Fruit fly (Drosophila melanogaster) whole organism, pupa: ENCODE data around the gene Kr-h2.

Source experiments
- CG10348 ChIP-seq: fragments of 200-800 bp; sonication (Bioruptor generic); IDR thresholded peaks from 2 replicates; pipeline ENCODE4 v1.3.6; 2022; ENCODE audit warnings: missing biosample characterization, missing genetic modification characterization
- CG12605 ChIP-seq: fragments of 200-800 bp; sonication (Bioruptor generic); IDR thresholded peaks from 2 replicates; pipeline ENCODE4 v1.3.6; 2022; ENCODE audit warnings: missing biosample characterization, missing genetic modification characterization
- CG13204 ChIP-seq: fragments of 200-800 bp; sonication (Bioruptor generic); optimal IDR thresholded peaks from 2 replicates; lab custom pipeline; 2018; ENCODE audit warnings: missing biosample characterization, mild to moderate bottlenecking, missing genetic modification characterization, moderate library complexity
- CG14655 ChIP-seq: fragments of 200-800 bp; sonication (Bioruptor generic); optimal IDR thresholded peaks from 3 replicates; lab custom pipeline; 2017; ENCODE audit warnings: mild to moderate bottlenecking, missing biosample characterization, missing genetic modification reagents, missing genetic modification characterization
- CG15710 ChIP-seq: fragments of 200-800 bp; sonication (Bioruptor generic); optimal IDR thresholded peaks from 2 replicates; lab custom pipeline; 2018; ENCODE audit warnings: missing biosample characterization, mild to moderate bottlenecking, missing genetic modification characterization, moderate library complexity
- CG17806 ChIP-seq: fragments of 200-800 bp; sonication (Bioruptor generic); optimal IDR thresholded peaks from 2 replicates; lab custom pipeline; 2018; ENCODE audit warnings: missing biosample characterization, mild to moderate bottlenecking, missing genetic modification characterization, moderate library complexity
- CG32121 ChIP-seq: fragments of 200-800 bp; sonication (Bioruptor generic); IDR thresholded peaks from 2 replicates; pipeline ENCODE4 v1.3.6; 2022; ENCODE audit warnings: missing biosample characterization, missing genetic modification characterization
- CG34367 ChIP-seq: fragments of 200-800 bp; sonication (Bioruptor generic); optimal IDR thresholded peaks from 2 replicates; lab custom pipeline; 2018; ENCODE audit warnings: missing biosample characterization, mild to moderate bottlenecking, missing genetic modification characterization
- CG4496 ChIP-seq: fragments of 200-800 bp; sonication (Bioruptor generic); IDR thresholded peaks from 3 replicates; pipeline ENCODE4 v1.3.6; 2022; ENCODE audit warnings: missing biosample characterization, missing genetic modification characterization
- CG8159 ChIP-seq: fragments of 200-800 bp; sonication (Bioruptor generic); optimal IDR thresholded peaks from 3 replicates; lab custom pipeline; 2018; ENCODE audit warnings: missing biosample characterization, mild to moderate bottlenecking, missing genetic modification characterization, moderate library complexity
- CG8301 ChIP-seq: fragments of 200-800 bp; sonication (Bioruptor generic); optimal IDR thresholded peaks from 2 replicates; lab custom pipeline; 2018; ENCODE audit warnings: missing biosample characterization, mild to moderate bottlenecking, missing genetic modification characterization
- CG9948 ChIP-seq: fragments of 200-800 bp; sonication (Bioruptor generic); optimal IDR thresholded peaks from 2 replicates; lab custom pipeline; 2018; ENCODE audit warnings: missing biosample characterization, mild to moderate bottlenecking, missing genetic modification characterization, moderate library complexity
- D1 ChIP-seq: fragments of 200-800 bp; sonication (Bioruptor generic); optimal IDR thresholded peaks from 2 replicates; lab custom pipeline; 2018; ENCODE audit warnings: missing biosample characterization, mild to moderate bottlenecking, missing genetic modification characterization, moderate library complexity
- EcR ChIP-seq: fragments of 200-800 bp; sonication (Bioruptor generic); optimal IDR thresholded peaks from 3 replicates; lab custom pipeline; 2019; ENCODE audit warnings: missing biosample characterization, missing genetic modification characterization, mild to moderate bottlenecking, moderate library complexity, missing genetic modification reagents
- Ets98B ChIP-seq: fragments of 200-800 bp; sonication (Bioruptor generic); IDR thresholded peaks from 2 replicates; pipeline ENCODE4 v1.3.6; 2022; ENCODE audit warnings: missing biosample characterization, missing genetic modification characterization
- Pif1A ChIP-seq: fragments of 200-800 bp; sonication (Bioruptor generic); optimal IDR thresholded peaks from 3 replicates; lab custom pipeline; 2016; ENCODE audit warnings: missing biosample characterization, missing genetic modification characterization
- Pif1B ChIP-seq: fragments of 200-800 bp; sonication (Bioruptor generic); optimal IDR thresholded peaks from 3 replicates; lab custom pipeline; 2016; ENCODE audit warnings: missing biosample characterization, missing genetic modification characterization
- Snoo ChIP-seq: fragments of 200-800 bp; sonication (Bioruptor generic); optimal IDR thresholded peaks from 3 replicates; lab custom pipeline; 2017; ENCODE audit warnings: missing biosample characterization, mild to moderate bottlenecking, missing genetic modification characterization, inconsistent platforms
- fd96Ca ChIP-seq: fragments of 200-800 bp; sonication (Bioruptor generic); IDR thresholded peaks from 3 replicates; pipeline ENCODE4 v1.3.6; 2022; ENCODE audit warnings: missing biosample characterization, missing genetic modification characterization
- gl ChIP-seq: fragments of 200-800 bp; sonication (Bioruptor generic); optimal IDR thresholded peaks from 2 replicates; lab custom pipeline; 2018; ENCODE audit warnings: missing biosample characterization, mild to moderate bottlenecking, missing genetic modification characterization
- rn ChIP-seq: fragments of 200-800 bp; sonication (Bioruptor generic); IDR thresholded peaks from 2 replicates; pipeline ENCODE4 v1.3.6; 2022; ENCODE audit warnings: missing biosample characterization, missing genetic modification characterization

The Kr-h2 gene

dm6 chr2L:6034344-6034743, 36.4 kb upstream of the Kr-h2 start, which contains the start of gene CG9109:
Gene CG9109 (minus strand): TSS chr2L:6034423.
- TF ChIP-seq CG12605 (GFP tag; lab: Robert Waterston, UW) (peak; percentile 40; the same call in 1 of the 2 replicates), Pif1A (GFP tag; lab: Kevin White, UChicago) (no peak)

DNA sequence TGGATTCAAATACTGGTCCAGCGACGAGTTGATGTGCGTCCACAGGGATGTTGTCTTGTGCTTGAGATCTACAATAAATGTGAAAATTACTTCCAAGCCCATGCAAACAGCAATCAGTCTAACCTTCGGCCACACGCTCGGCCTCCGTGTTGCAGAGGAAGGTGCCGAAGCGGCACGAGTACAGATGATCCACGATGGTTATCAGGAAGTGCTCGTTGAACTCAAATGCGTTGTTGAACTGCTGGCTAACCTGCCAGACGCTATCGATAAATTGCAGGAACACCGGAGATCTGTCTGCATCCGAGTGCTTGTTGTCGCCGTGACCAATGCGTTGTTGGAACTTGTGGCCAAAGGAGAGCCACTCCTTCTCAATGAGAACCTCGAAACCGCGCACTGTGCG, 35.6 kb upstream of the Kr-h2 start:
- TF ChIP-seq CG10348 (GFP tag; lab: Robert Waterston, UW), result no peak
- TF ChIP-seq CG4496 (GFP tag; lab: Robert Waterston, UW), result no peak
- TF ChIP-seq gl (tag; lab: Kevin White, UChicago), result no peak
- no peak for TF ChIP-seq D1 (tag; lab: Kevin White, UChicago)
- no peak for TF ChIP-seq EcR (GFP tag; lab: Kevin White, UChicago)
- TF ChIP-seq CG34367 (tag; lab: Kevin White, UChicago), result no peak
- no peak for TF ChIP-seq CG32121
- no peak for TF ChIP-seq fd96Ca (GFP tag; lab: Robert Waterston, UW)
- no peak for TF ChIP-seq CG13204
- TF ChIP-seq Pif1A (GFP tag; lab: Kevin White, UChicago), result no peak
- TF ChIP-seq, all 21 proteins: peak for 0

- TF ChIP-seq Snoo (tag; lab: Kevin White, UChicago), result no peak
- TF ChIP-seq, all 21 proteins: peak for 0
Observed at dm6 chr2L:6036710-6037109, 34.1 kb upstream of the Kr-h2 start, which contains the start of gene mtm. Gene mtm (minus strand): TSS chr2L:6037015.

dm6 chr2L:6037830-6038229, 33.0 kb upstream of the Kr-h2 start, which contains the start of the genes CG9117 and CG31643:
Gene CG9117 (minus strand): TSS chr2L:6037902.
Gene CG31643 (plus strand): TSS chr2L:6038117.
- TF ChIP-seq CG17806 (peak; percentile 39), CG9948 (tag; lab: Kevin White, UChicago) (peak; percentile 24), Ets98B (GFP tag; lab: Robert Waterston, UW) (peak; percentile 41), CG15710 (peak; percentile 68), rn (GFP tag; lab: Robert Waterston, UW) (no peak), Snoo (tag; lab: Kevin White, UChicago) (peak; percentile 8), EcR (GFP tag; lab: Kevin White, UChicago) (no peak), Pif1B (GFP tag; lab: Kevin White, UChicago) (no peak), CG12605 (GFP tag; lab: Robert Waterston, UW) (peak; percentile 78; the same call in 1 of the 2 replicates), gl (tag; lab: Kevin White, UChicago) (no peak)

- TF ChIP-seq Ets98B (GFP tag; lab: Robert Waterston, UW) (no peak), CG8159 (tag; lab: Kevin White, UChicago) (no peak), CG4496 (GFP tag; lab: Robert Waterston, UW) (no peak), CG9948 (tag; lab: Kevin White, UChicago) (no peak), Pif1B (GFP tag; lab: Kevin White, UChicago) (no peak), Snoo (tag; lab: Kevin White, UChicago) (no peak), fd96Ca (GFP tag; lab: Robert Waterston, UW) (no peak), EcR (GFP tag; lab: Kevin White, UChicago) (no peak), CG14655 (GFP tag; lab: Kevin White, UChicago) (no peak), D1 (tag; lab: Kevin White, UChicago) (no peak), CG15710 (no peak), CG8301 (no peak), CG12605 (GFP tag; lab: Robert Waterston, UW) (no peak), CG17806 (no peak), CG32121 (no peak), CG10348 (GFP tag; lab: Robert Waterston, UW) (no peak), Pif1A (GFP tag; lab: Kevin White, UChicago) (no peak), CG13204 (no peak)
Observed at dm6 chr2L:6045484-6045883, 25.3 kb upstream of the Kr-h2 start.

DNA sequence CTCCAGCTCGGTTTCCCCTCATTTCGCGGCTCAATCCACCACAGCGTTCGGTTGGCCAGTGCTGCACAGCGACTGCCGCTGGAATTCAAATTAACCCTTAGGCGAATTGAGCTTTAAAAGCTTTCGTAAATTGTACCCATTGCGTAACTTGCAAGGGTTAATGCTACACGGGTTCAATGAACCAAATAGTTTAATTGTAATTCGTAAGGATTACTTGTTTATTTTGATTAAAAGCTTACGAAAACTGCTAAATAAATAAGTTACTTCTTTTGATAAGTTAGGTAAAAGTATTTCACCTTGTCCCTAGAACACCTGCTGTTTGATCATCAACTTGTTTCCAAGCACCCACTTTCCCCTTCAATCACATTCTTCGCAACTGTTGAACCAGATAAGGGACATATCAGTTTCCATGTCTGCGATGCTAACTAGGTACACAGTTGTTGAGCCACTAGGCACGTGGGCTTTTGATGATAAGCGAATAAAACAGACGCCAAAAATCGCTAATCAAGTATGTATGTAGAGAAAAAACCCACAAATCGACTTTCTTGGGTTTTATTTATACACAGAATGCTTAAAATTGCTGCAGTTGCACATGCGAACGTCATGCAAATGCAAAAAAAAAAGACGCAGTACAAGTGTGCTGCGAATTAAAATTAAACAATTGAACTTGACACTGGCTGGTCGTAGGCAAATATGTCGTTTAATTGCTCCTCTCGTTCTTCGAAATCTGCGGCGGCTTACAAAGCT, 24.6 kb upstream of the Kr-h2 start, which contains the start of gene Pfas:
Pfas (minus strand) TSS at position 79 of the 747 bp plus-strand sequence.
- TF ChIP-seq CG4496 (GFP tag; lab: Robert Waterston, UW) (peak; percentile 60; the same call in 1 of the 3 replicates), Pif1B (GFP tag; lab: Kevin White, UChicago) (no peak), CG14655 (GFP tag; lab: Kevin White, UChicago) (no peak), CG15710 (peak; percentile 53), fd96Ca (GFP tag; lab: Robert Waterston, UW) (peak; percentile 68; the same call in 2 of the 3 replicates), CG8159 (tag; lab: Kevin White, UChicago) (peak; percentile 50), CG8301 (peak; percentile 50), CG17806 (peak; percentile 51), Snoo (tag; lab: Kevin White, UChicago) (peak; percentile 46), D1 (tag; lab: Kevin White, UChicago) (no peak), EcR (GFP tag; lab: Kevin White, UChicago) (peak; percentile 96), CG10348 (GFP tag; lab: Robert Waterston, UW) (no peak), CG9948 (tag; lab: Kevin White, UChicago) (peak; percentile 35), CG13204 (no peak), gl (tag; lab: Kevin White, UChicago) (peak; percentile 3), CG12605 (GFP tag; lab: Robert Waterston, UW) (no peak), Pif1A (GFP tag; lab: Kevin White, UChicago) (no peak), CG32121 (peak; percentile 61), CG34367 (tag; lab: Kevin White, UChicago) (peak; percentile 28), rn (GFP tag; lab: Robert Waterston, UW) (no peak), Ets98B (GFP tag; lab: Robert Waterston, UW) (peak; percentile 65)
